Worm (Caenorhabditis elegans): Measurements from ENCODE around the gene W06B4.2.

- TF ChIP-seq C08G9.2 (tag; optimal IDR thresholded peaks at IDR 0.05) (no peak), ceh-31 (tag; optimal IDR thresholded peaks at IDR 0.05) (no peak), eyg-1 (tag; optimal IDR thresholded peaks at IDR 0.05) (no peak), ama-1 (optimal IDR thresholded peaks at IDR 0.05) (no peak), nhr-11 (tag; optimal IDR thresholded peaks at IDR 0.05) (no peak), pha-4 (tag; optimal IDR thresholded peaks at IDR 0.05) (no peak), ttx-3 (tag; optimal IDR thresholded peaks at IDR 0.05) (no peak), hlh-13 (GFP tag; optimal IDR thresholded peaks at IDR 0.05) (no peak), hlh-15 (tag; optimal IDR thresholded peaks at IDR 0.05) (no peak), lin-11 (tag; optimal IDR thresholded peaks at IDR 0.05) (no peak), syd-9 (tag; optimal IDR thresholded peaks at IDR 0.05) (no peak), C38D4.7 (GFP tag; optimal IDR thresholded peaks at IDR 0.05) (no peak), tbx-2 (tag; optimal IDR thresholded peaks at IDR 0.05) (no peak), npax-4 (tag; optimal IDR thresholded peaks at IDR 0.05) (no peak)
These were observed 3.1 kb downstream of the W06B4.2 start, which contains the start of gene W06B4.1 for ce11 chrII:4470972-4471645.
